Worm (Caenorhabditis elegans) whole organism, early embryonic: ENCODE data around the gene Y43C5A.2.

ENCODE experiments used
- B0310.2 ChIP-seq: sonication (generic microtip); optimal IDR thresholded peaks from 2 replicates; lab custom pipeline; 2016; ENCODE audit warnings: mild to moderate bottlenecking, missing genetic modification characterization, missing compliant biosample characterization
- F13C5.2 ChIP-seq: sonication (generic microtip); optimal IDR thresholded peaks from 2 replicates; lab custom pipeline; 2017; ENCODE audit warnings: mild to moderate bottlenecking, missing genetic modification characterization, inconsistent platforms, missing compliant biosample characterization
- aly-1 ChIP-seq: sonication (generic microtip); optimal IDR thresholded peaks from 2 replicates; lab custom pipeline; 2016; ENCODE audit warnings: missing genetic modification characterization, missing compliant biosample characterization
- ama-1 ChIP-seq: fragments of 150-350 bp; optimal IDR thresholded peaks from 2 replicates; lab custom pipeline; 2014
- ceh-13 ChIP-seq: fragments of 200-800 bp; sonication (Bioruptor generic); optimal IDR thresholded peaks from 2 replicates; lab custom pipeline; 2018; ENCODE audit warnings: mild to moderate bottlenecking, missing genetic modification characterization, missing compliant biosample characterization
- ets-7 ChIP-seq: sonication (generic microtip); optimal IDR thresholded peaks from 2 replicates; lab custom pipeline; 2016; ENCODE audit warnings: missing genotype, missing genetic modification characterization, missing compliant biosample characterization
- flt-1 ChIP-seq: fragments of 200-800 bp; sonication (Bioruptor generic); IDR thresholded peaks from 2 replicates; pipeline ENCODE4 v1.3.6; 2022; ENCODE audit warnings: missing genetic modification characterization, missing compliant biosample characterization
- hmbx-1 ChIP-seq: sonication (generic microtip); optimal IDR thresholded peaks from 2 replicates; lab custom pipeline; 2016; ENCODE audit warnings: mild to moderate bottlenecking, missing genetic modification characterization, missing compliant biosample characterization
- hmg-4 ChIP-seq: fragments of 200-800 bp; sonication (Bioruptor generic); optimal IDR thresholded peaks from 2 replicates; lab custom pipeline; 2018; ENCODE audit warnings: mild to moderate bottlenecking, missing genetic modification characterization, missing compliant biosample characterization
- hnd-1 ChIP-seq: sonication (generic microtip); optimal IDR thresholded peaks from 2 replicates; lab custom pipeline; 2016; ENCODE audit warnings: missing genetic modification characterization, missing compliant biosample characterization
- pes-1 ChIP-seq: fragments of 200-800 bp; sonication (Bioruptor generic); IDR thresholded peaks from 2 replicates; pipeline ENCODE4 v1.3.6; 2022; ENCODE audit warnings: missing genetic modification reagents, missing genetic modification characterization, missing compliant biosample characterization
- scrt-1 ChIP-seq: fragments of 200-800 bp; sonication (Bioruptor generic); IDR thresholded peaks from 2 replicates; pipeline ENCODE4 v1.3.6; 2022; ENCODE audit warnings: missing genetic modification characterization, missing compliant biosample characterization
- sea-1 ChIP-seq: fragments of 200-800 bp; sonication (Bioruptor generic); conservative IDR thresholded peaks from 2 replicates; pipeline ENCODE4 v1.3.6; 2022; ENCODE audit warnings: missing genetic modification characterization, missing compliant biosample characterization
- tbx-11 ChIP-seq: fragments of 200-800 bp; sonication (Bioruptor generic); IDR thresholded peaks from 2 replicates; pipeline ENCODE4 v1.3.6; 2022; ENCODE audit warnings: missing genetic modification characterization, missing compliant biosample characterization

DNA sequence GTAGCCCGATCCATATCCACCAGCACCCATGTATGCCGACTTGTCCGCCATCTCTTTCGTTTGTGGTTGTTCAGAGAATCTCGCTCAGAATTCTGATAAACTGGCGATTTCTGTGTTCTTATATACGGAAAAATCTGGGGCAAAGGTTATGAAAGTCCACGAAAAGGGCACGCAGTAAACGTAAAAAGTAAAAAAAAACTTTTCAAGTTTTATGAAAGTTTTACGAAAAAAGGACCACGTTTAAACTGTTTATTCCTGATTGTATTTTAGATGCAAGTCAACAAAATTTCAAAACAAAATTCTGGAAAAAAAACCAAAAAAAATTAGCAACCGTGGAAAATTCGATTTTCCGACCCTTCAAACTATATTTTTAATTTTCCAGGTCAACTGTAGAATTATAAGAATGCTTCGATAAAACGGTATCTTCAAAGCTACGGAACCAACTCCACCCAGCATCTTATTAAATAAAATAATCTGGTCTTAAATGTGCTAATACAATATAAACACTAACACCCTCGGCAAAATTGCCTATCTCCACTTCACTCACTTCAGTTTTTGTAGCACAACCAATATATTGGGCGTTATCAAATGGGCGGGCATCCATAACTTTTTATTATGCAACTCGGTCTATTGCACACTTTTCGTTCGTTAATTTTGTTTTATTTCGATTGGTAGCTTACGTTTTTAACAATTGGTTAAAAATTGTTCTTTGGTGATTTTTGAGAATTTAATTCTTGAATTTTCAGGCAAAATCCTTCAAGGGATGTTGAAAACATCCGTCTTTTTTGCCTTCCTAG, at the start of gene Y43C5A.2, which contains the start of gene nspd-7:
- TF ChIP-seq ama-1 (lab: Kevin White, UChicago) (no peak), tbx-11 (GFP tag; lab: Robert Waterston, UW) (no peak), hmbx-1 (tag; lab: Kevin White, UChicago) (no peak), F13C5.2 (tag; lab: Kevin White, UChicago) (no peak), flt-1 (GFP tag; lab: Robert Waterston, UW) (no peak), hnd-1 (tag; lab: Kevin White, UChicago) (no peak), ets-7 (no peak), sea-1 (GFP tag; lab: Robert Waterston, UW) (no peak), ceh-13 (GFP tag; lab: Kevin White, UChicago) (no peak), scrt-1 (GFP tag; lab: Robert Waterston, UW) (no peak), hmg-4 (no peak), B0310.2 (tag; lab: Kevin White, UChicago) (no peak), pes-1 (no peak), aly-1 (tag; lab: Kevin White, UChicago) (no peak)
